Worm (Caenorhabditis elegans) whole organism, late embryonic: ENCODE data around the gene F32D8.12.
A peak's percentile ranks its signal among the peaks of the same experiment; 100 is the strongest.

ENCODE experiments used
- C38D4.7 ChIP-seq: fragments of 200-800 bp; sonication (Bioruptor generic); optimal IDR thresholded peaks from 2 replicates; lab custom pipeline; 2018; ENCODE audit warnings: mild to moderate bottlenecking, missing genetic modification characterization, moderate library complexity, missing compliant biosample characterization
- F13H6.1 ChIP-seq: sonication (generic microtip); optimal IDR thresholded peaks from 2 replicates; lab custom pipeline; 2016; ENCODE audit warnings: missing genetic modification characterization, missing compliant biosample characterization
- K02D7.2 ChIP-seq: sonication (generic microtip); optimal IDR thresholded peaks from 2 replicates; lab custom pipeline; 2017; ENCODE audit warnings: mild to moderate bottlenecking, missing genetic modification characterization, missing compliant biosample characterization
- T23F11.4 ChIP-seq: fragments of 200-800 bp; sonication (Bioruptor generic); optimal IDR thresholded peaks from 2 replicates; lab custom pipeline; 2018; ENCODE audit warnings: mild to moderate bottlenecking, missing genetic modification characterization, missing compliant biosample characterization
- ama-1 ChIP-seq: fragments of 150-350 bp; optimal IDR thresholded peaks from 2 replicates; lab custom pipeline; 2014
- ceh-19 ChIP-seq: fragments of 200-800 bp; sonication (Bioruptor generic); optimal IDR thresholded peaks from 2 replicates; lab custom pipeline; 2018; ENCODE audit warnings: mild to moderate bottlenecking, missing genetic modification characterization, missing compliant biosample characterization
- ceh-30 ChIP-seq: fragments of 150-350 bp; optimal IDR thresholded peaks from 2 replicates; lab custom pipeline; 2014; ENCODE audit warnings: missing biosample characterization, missing genetic modification characterization
- ceh-48 ChIP-seq: sonication (generic microtip); optimal IDR thresholded peaks from 2 replicates; lab custom pipeline; 2016; ENCODE audit warnings: missing genetic modification characterization, inconsistent platforms, missing compliant biosample characterization
- ceh-6 ChIP-seq: fragments of 200-800 bp; sonication (Bioruptor generic); optimal IDR thresholded peaks from 2 replicates; lab custom pipeline; 2018; ENCODE audit warnings: mild to moderate bottlenecking, missing genetic modification characterization, missing compliant biosample characterization
- che-1 ChIP-seq: sonication (generic microtip); optimal IDR thresholded peaks from 2 replicates; lab custom pipeline; 2016; ENCODE audit warnings: mild to moderate bottlenecking, missing genetic modification characterization, missing compliant biosample characterization
- dve-1 ChIP-seq: sonication (generic microtip); optimal IDR thresholded peaks from 2 replicates; lab custom pipeline; 2017; ENCODE audit warnings: antibody characterized with exemption, mild to moderate bottlenecking, missing genetic modification characterization, missing compliant biosample characterization
- fax-1 ChIP-seq: sonication (generic microtip); optimal IDR thresholded peaks from 2 replicates; lab custom pipeline; 2016; ENCODE audit warnings: missing genotype, missing genetic modification characterization, missing compliant biosample characterization
- fkh-10 ChIP-seq: fragments of 150-350 bp; optimal IDR thresholded peaks from 2 replicates; lab custom pipeline; 2014; ENCODE audit warnings: missing biosample characterization, missing genetic modification reagents, missing genetic modification characterization
- gmeb-2 ChIP-seq: sonication (generic microtip); optimal IDR thresholded peaks from 2 replicates; lab custom pipeline; 2016; ENCODE audit warnings: missing genetic modification characterization, inconsistent platforms, missing compliant biosample characterization
- hlh-30 ChIP-seq: sonication (generic microtip); optimal IDR thresholded peaks from 2 replicates; lab custom pipeline; 2017; ENCODE audit warnings: antibody characterized with exemption, missing genetic modification characterization, missing compliant biosample characterization; ENCODE audit not compliant: insufficient read depth
- hlh-6 ChIP-seq: sonication (generic microtip); optimal IDR thresholded peaks from 2 replicates; lab custom pipeline; 2016; ENCODE audit warnings: missing genotype, missing genetic modification characterization, missing compliant biosample characterization
- hlh-8 ChIP-seq: sonication (generic microtip); optimal IDR thresholded peaks from 2 replicates; lab custom pipeline; 2016; ENCODE audit warnings: missing genotype, missing genetic modification characterization, missing compliant biosample characterization
- lin-11 ChIP-seq: fragments of 200-800 bp; sonication (Bioruptor generic); optimal IDR thresholded peaks from 2 replicates; lab custom pipeline; 2018; ENCODE audit warnings: mild to moderate bottlenecking, missing genetic modification characterization, missing compliant biosample characterization
- madf-2 ChIP-seq: sonication (generic microtip); optimal IDR thresholded peaks from 2 replicates; lab custom pipeline; 2017; ENCODE audit warnings: missing genetic modification characterization, missing compliant biosample characterization
- mec-3 ChIP-seq: sonication (generic microtip); optimal IDR thresholded peaks from 2 replicates; lab custom pipeline; 2016; ENCODE audit warnings: borderline replicate concordance, missing genetic modification characterization, missing compliant biosample characterization
- nfya-1 ChIP-seq: sonication (generic microtip); optimal IDR thresholded peaks from 2 replicates; lab custom pipeline; 2017; ENCODE audit warnings: missing genetic modification characterization, mild to moderate bottlenecking, missing compliant biosample characterization, antibody characterized with exemption, moderate library complexity
- nhr-11 ChIP-seq: fragments of 150-350 bp; optimal IDR thresholded peaks from 2 replicates; lab custom pipeline; 2014; ENCODE audit warnings: missing biosample characterization, missing genetic modification characterization
- nhr-232 ChIP-seq: sonication (generic microtip); optimal IDR thresholded peaks from 2 replicates; lab custom pipeline; 2016; ENCODE audit warnings: missing genetic modification characterization, missing compliant biosample characterization
- odd-2 ChIP-seq: sonication (generic microtip); optimal IDR thresholded peaks from 2 replicates; lab custom pipeline; 2017; ENCODE audit warnings: antibody characterized with exemption, mild to moderate bottlenecking, missing genetic modification characterization, missing compliant biosample characterization
- pag-3 ChIP-seq: sonication (generic microtip); optimal IDR thresholded peaks from 2 replicates; lab custom pipeline; 2016; ENCODE audit warnings: missing compliant biosample characterization, missing genetic modification characterization, borderline replicate concordance
- pha-4 ChIP-seq: fragments of 150-350 bp; optimal IDR thresholded peaks from 2 replicates; lab custom pipeline; 2018; ENCODE audit warnings: missing biosample characterization, missing genetic modification reagents, missing genetic modification characterization
- pros-1 ChIP-seq: fragments of 150-350 bp; optimal IDR thresholded peaks from 2 replicates; lab custom pipeline; 2014; ENCODE audit warnings: missing biosample characterization, missing genetic modification reagents, missing genetic modification characterization
- rnt-1 ChIP-seq: sonication (generic microtip); optimal IDR thresholded peaks from 2 replicates; lab custom pipeline; 2016; ENCODE audit warnings: missing genetic modification characterization, missing compliant biosample characterization
- sox-2 ChIP-seq: fragments of 200-800 bp; sonication (Bioruptor generic); IDR thresholded peaks from 2 replicates; pipeline ENCODE4 v1.3.6; 2022; ENCODE audit warnings: missing genetic modification reagents, missing genetic modification characterization, missing compliant biosample characterization
- sox-4 ChIP-seq: sonication (generic microtip); optimal IDR thresholded peaks from 2 replicates; lab custom pipeline; 2017; ENCODE audit warnings: mild to moderate bottlenecking, missing genetic modification characterization, inconsistent platforms, missing compliant biosample characterization
- tbx-2 ChIP-seq: sonication (generic microtip); optimal IDR thresholded peaks from 2 replicates; lab custom pipeline; 2016; ENCODE audit warnings: missing genetic modification characterization, missing compliant biosample characterization
- tbx-7 ChIP-seq: sonication (generic microtip); optimal IDR thresholded peaks from 2 replicates; lab custom pipeline; 2016; ENCODE audit warnings: missing genotype, missing genetic modification characterization, missing compliant biosample characterization
- ttx-3 ChIP-seq: sonication (generic microtip); optimal IDR thresholded peaks from 2 replicates; lab custom pipeline; 2016; ENCODE audit warnings: missing genetic modification reagents, missing genetic modification characterization, missing compliant biosample characterization
- unc-3 ChIP-seq, 2 experiments: fragments of 200-800 bp in 1 of 2; sonication (Bioruptor generic) in 1 of 2; sonication (generic microtip) in 1 of 2; conservative IDR thresholded peaks in 1 of 2; optimal IDR thresholded peaks in 1 of 2; 2 replicates each; pipeline versions ENCODE4 v1.3.6 to Lab custom; 2016 to 2022; ENCODE audit warnings: missing compliant biosample characterization in 2 of 2, missing genetic modification characterization in 2 of 2, missing genetic modification reagents in 1 of 2
- zip-5 ChIP-seq: sonication (generic microtip); optimal IDR thresholded peaks from 2 replicates; lab custom pipeline; 2016; ENCODE audit warnings: missing genetic modification characterization, missing compliant biosample characterization

Gene F32D8.12

ce11 chrV:10894601-10895000 lies 3.8 kb upstream of the F32D8.12 start, which contains the start of the genes F32D8.14 and F32D8.5 (continued):
- peak; percentile 40 for TF ChIP-seq dve-1
- no peak for TF ChIP-seq K02D7.2 (tag; lab: Kevin White, UChicago)
- TF ChIP-seq hlh-8 (tag; lab: Kevin White, UChicago) = peak; percentile 66
- peak; percentile 43 for TF ChIP-seq nfya-1 (tag; lab: Kevin White, UChicago)
- peak; percentile 52 for TF ChIP-seq fax-1
- no peak for TF ChIP-seq madf-2 (tag; lab: Kevin White, UChicago)
- no peak for TF ChIP-seq mec-3 (tag; lab: Kevin White, UChicago)
- no peak for TF ChIP-seq nhr-11 (tag; lab: Kevin White, UChicago)
- TF ChIP-seq hlh-6 = no peak
- no peak for TF ChIP-seq che-1 (tag; lab: Kevin White, UChicago)
- no peak for TF ChIP-seq ceh-19
- no peak for TF ChIP-seq pag-3 (tag; lab: Kevin White, UChicago)
- peak; percentile 49 for TF ChIP-seq zip-5

ce11 chrV:10893510-10894128 lies 2.8 kb upstream of the F32D8.12 start, which contains the start of gene F32D8.4:
Gene F32D8.4, minus strand, starts transcription at chrV:10893560.
- TF ChIP-seq ama-1 (lab: Kevin White, UChicago) (no peak), gmeb-2 (tag; lab: Kevin White, UChicago) (no peak), fax-1 (no peak), pros-1 (tag; lab: Kevin White, UChicago) (no peak), tbx-7 (tag; lab: Kevin White, UChicago) (no peak), nhr-232 (tag; lab: Kevin White, UChicago) (no peak), K02D7.2 (tag; lab: Kevin White, UChicago) (no peak), rnt-1 (no peak), sox-2 (GFP tag; lab: Robert Waterston, UW) (no peak), T23F11.4 (no peak), ttx-3 (no peak), madf-2 (tag; lab: Kevin White, UChicago) (no peak), fkh-10 (GFP tag; lab: Kevin White, UChicago) (no peak), pha-4 (tag; lab: Kevin White, UChicago) (no peak), mec-3 (tag; lab: Kevin White, UChicago) (no peak)
- TF ChIP-seq, all 69 proteins: peak for 0

ce11 chrV:10889774-10890173 lies 1.1 kb downstream of the F32D8.12 start:
- no peak for TF ChIP-seq hlh-30 (tag; lab: Kevin White, UChicago)

DNA sequence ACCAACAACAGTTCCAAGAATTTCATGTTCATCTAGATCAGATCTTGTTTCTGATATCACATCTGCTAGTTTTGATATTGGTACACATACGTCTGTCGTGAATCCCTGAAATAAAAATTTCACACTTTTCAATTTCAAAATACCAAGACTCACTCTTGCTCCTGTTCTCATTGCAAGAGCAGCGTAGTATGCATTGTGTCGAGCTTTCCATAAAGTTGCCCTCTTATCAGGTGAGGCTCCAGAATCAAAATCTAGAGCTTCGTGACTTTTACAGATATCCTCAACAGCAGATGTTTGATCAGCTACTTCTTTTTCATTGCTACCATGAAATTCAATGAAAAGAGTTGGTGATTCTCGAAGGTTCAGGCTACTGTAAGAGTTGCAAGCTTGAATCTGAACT lies 1.8 kb downstream of the F32D8.12 start, which contains the start of gene F32D8.11:
Gene F32D8.11, minus strand, starts transcription at position 101 of the 400 bp plus-strand sequence.
- no peak for TF ChIP-seq T23F11.4
- TF ChIP-seq unc-3 (GFP tag; conservative IDR thresholded peaks at IDR 0.05; lab: Robert Waterston, UW) = no peak
- TF ChIP-seq unc-3 (tag; optimal IDR thresholded peaks at IDR 0.05; lab: Kevin White, UChicago) = no peak
- TF ChIP-seq ceh-6 (GFP tag; lab: Kevin White, UChicago) = no peak
- no peak for TF ChIP-seq C38D4.7 (GFP tag; lab: Kevin White, UChicago)
- no peak for TF ChIP-seq sox-2 (GFP tag; lab: Robert Waterston, UW)
- TF ChIP-seq F13H6.1 (tag; lab: Kevin White, UChicago) = no peak
- TF ChIP-seq pag-3 (tag; lab: Kevin White, UChicago) = no peak
- TF ChIP-seq ceh-48 (tag; lab: Kevin White, UChicago) = no peak
- TF ChIP-seq fkh-10 (GFP tag; lab: Kevin White, UChicago) = no peak
- TF ChIP-seq fax-1 = no peak
- TF ChIP-seq lin-11 (tag; lab: Kevin White, UChicago) = no peak
- no peak for TF ChIP-seq dve-1
- no peak for TF ChIP-seq pros-1 (tag; lab: Kevin White, UChicago)
- no peak for TF ChIP-seq tbx-2
- no peak for TF ChIP-seq odd-2
- TF ChIP-seq sox-4 (tag; lab: Kevin White, UChicago) = no peak
- no peak for TF ChIP-seq ceh-30 (tag; lab: Kevin White, UChicago)
